Worm (Caenorhabditis elegans) whole organism, L3 larva: Measurements from ENCODE around the gene srh-201.

Experiments used
- ceh-82 ChIP-seq: fragments of 150-350 bp; optimal IDR thresholded peaks from 2 replicates; lab custom pipeline; 2014; ENCODE audit warnings: missing biosample characterization, missing genetic modification characterization
- pha-4 ChIP-seq: fragments of 150-350 bp; optimal IDR thresholded peaks from 2 replicates; lab custom pipeline; 2014; ENCODE audit warnings: missing biosample characterization, missing genetic modification reagents, missing genetic modification characterization
- pqm-1 ChIP-seq: fragments of 150-350 bp; optimal IDR thresholded peaks from 2 replicates; lab custom pipeline; 2017; ENCODE audit warnings: missing biosample characterization, missing genetic modification characterization, inconsistent platforms
- sea-2 ChIP-seq: fragments of 150-350 bp; sonication (generic microtip); optimal IDR thresholded peaks from 4 replicates; lab custom pipeline; 2014; ENCODE audit warnings: missing biosample characterization, missing genetic modification reagents, missing genetic modification characterization
- skn-1 ChIP-seq: fragments of 150-350 bp; optimal IDR thresholded peaks from 2 replicates; lab custom pipeline; 2014; ENCODE audit warnings: missing biosample characterization, missing genetic modification characterization

ce11 chrV:8994272-8994671 lies 19.4 kb downstream of the srh-201 start:
- no peak for TF ChIP-seq skn-1 (tag; lab: Kevin White, UChicago)
- no peak for TF ChIP-seq ceh-82
- TF ChIP-seq pqm-1: no peak
- TF ChIP-seq pha-4: no peak
- no peak for TF ChIP-seq sea-2
